Worm (Caenorhabditis elegans): Measurements from ENCODE around the gene sri-66.

DNA sequence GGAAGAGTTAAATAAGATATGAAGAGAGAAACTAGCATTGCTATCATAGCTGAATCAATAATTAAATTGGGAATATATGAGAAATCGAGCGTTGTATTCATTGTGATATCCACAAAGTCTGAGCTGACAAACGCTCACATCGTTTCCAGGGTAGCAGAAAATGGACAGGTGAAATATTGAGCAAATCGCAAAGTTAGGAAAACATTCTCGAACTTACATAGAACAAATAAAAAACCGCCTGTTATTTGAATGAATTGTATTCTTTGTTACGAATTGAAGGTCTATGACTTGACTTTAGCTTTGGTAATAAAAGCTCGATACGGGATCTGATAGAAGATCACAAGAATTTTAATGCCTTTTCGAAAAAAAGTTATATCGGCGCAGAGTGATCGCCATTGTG lies 24.2 kb upstream of the sri-66 start, which contains the start of gene srz-94:
- TF ChIP-seq blmp-1 (tag; optimal IDR thresholded peaks at IDR 0.05) (no peak), unc-39 (tag; optimal IDR thresholded peaks at IDR 0.05) (no peak), lin-32 (GFP tag; optimal IDR thresholded peaks at IDR 0.05) (no peak), pha-4 (tag; optimal IDR thresholded peaks at IDR 0.05) (no peak), nhr-237 (tag; optimal IDR thresholded peaks at IDR 0.05) (no peak), nhr-12 (tag; optimal IDR thresholded peaks at IDR 0.05) (no peak), unc-62 (GFP tag; optimal IDR thresholded peaks at IDR 0.05) (no peak), hlh-1 (tag; optimal IDR thresholded peaks at IDR 0.05) (no peak)
